Worm (Caenorhabditis elegans) whole organism, L4 larva: ENCODE measurements around the gene txt-10.

Experiments
- F10B5.3 ChIP-seq: sonication (generic microtip); optimal IDR thresholded peaks from 2 replicates; lab custom pipeline; 2016; ENCODE audit warnings: mild to moderate bottlenecking, missing genetic modification characterization, missing compliant biosample characterization
- Y75B8A.6 ChIP-seq: fragments of 200-800 bp; sonication (Bioruptor generic); IDR thresholded peaks from 2 replicates; pipeline ENCODE4 v1.3.6; 2022; ENCODE audit warnings: missing genetic modification reagents, missing genetic modification characterization, missing compliant biosample characterization
- ZK546.5 ChIP-seq, 2 experiments: sonication (generic microtip); optimal IDR thresholded peaks; 2 replicates each; lab custom pipeline; 2017; ENCODE audit warnings: missing biosample characterization in 2 of 2, missing genetic modification characterization in 2 of 2
- aha-1 ChIP-seq: fragments of 150-350 bp; peaks from one replicate; lab custom pipeline; 2014; ENCODE audit warnings: missing biosample characterization, missing genetic modification characterization
- attf-4 ChIP-seq: sonication (generic microtip); optimal IDR thresholded peaks from 3 replicates; lab custom pipeline; 2017; ENCODE audit warnings: missing biosample characterization, missing genetic modification characterization
- cey-2 ChIP-seq: sonication (generic microtip); optimal IDR thresholded peaks from 3 replicates; lab custom pipeline; 2017; ENCODE audit warnings: missing genetic modification characterization, mild to moderate bottlenecking, missing compliant biosample characterization, antibody characterized with exemption, borderline replicate concordance; ENCODE audit not compliant: insufficient read depth
- daf-12 ChIP-seq: fragments of 150-350 bp; optimal IDR thresholded peaks from 2 replicates; lab custom pipeline; 2014; ENCODE audit warnings: missing biosample characterization, missing genetic modification reagents, missing genetic modification characterization
- daf-16 ChIP-seq, 3 experiments: sonication (generic microtip); optimal IDR thresholded peaks; 2 replicates each; lab custom pipeline; 2016 to 2017; ENCODE audit warnings: missing genetic modification characterization in 3 of 3, missing genetic modification reagents in 3 of 3, mild to moderate bottlenecking in 2 of 3, missing compliant biosample characterization in 2 of 3, missing biosample characterization in 1 of 3, moderate library complexity in 1 of 3
- daf-8 ChIP-seq: fragments of 200-800 bp; sonication (Bioruptor generic); IDR thresholded peaks from 2 replicates; pipeline ENCODE4 v1.3.6; 2022; ENCODE audit warnings: missing genetic modification characterization, missing compliant biosample characterization
- dmd-6 ChIP-seq: fragments of 200-800 bp; sonication (Bioruptor generic); IDR thresholded peaks from 2 replicates; pipeline ENCODE4 v1.3.6; 2022; ENCODE audit warnings: missing genetic modification reagents, missing genetic modification characterization, missing compliant biosample characterization
- dmd-9 ChIP-seq: fragments of 200-800 bp; sonication (Bioruptor generic); IDR thresholded peaks from 2 replicates; pipeline ENCODE4 v1.3.6; 2022; ENCODE audit warnings: missing genetic modification reagents, missing genetic modification characterization, missing compliant biosample characterization
- duxl-1 ChIP-seq: sonication (generic microtip); optimal IDR thresholded peaks from 2 replicates; lab custom pipeline; 2016; ENCODE audit warnings: mild to moderate bottlenecking, missing genetic modification characterization, moderate library complexity, missing compliant biosample characterization; ENCODE audit not compliant: poor library complexity
- dve-1 ChIP-seq: sonication (generic microtip); optimal IDR thresholded peaks from 2 replicates; lab custom pipeline; 2017; ENCODE audit warnings: antibody characterized with exemption, mild to moderate bottlenecking, missing genetic modification characterization, missing compliant biosample characterization; ENCODE audit not compliant: insufficient read depth
- fkh-10 ChIP-seq: fragments of 150-350 bp; optimal IDR thresholded peaks from 2 replicates; lab custom pipeline; 2014; ENCODE audit warnings: missing biosample characterization, missing genetic modification reagents, missing genetic modification characterization
- hlh-11 ChIP-seq: fragments of 200-800 bp; sonication (Bioruptor generic); optimal IDR thresholded peaks from 2 replicates; lab custom pipeline; 2018; ENCODE audit warnings: mild to moderate bottlenecking, missing genetic modification characterization, missing compliant biosample characterization
- hmg-1.1 ChIP-seq: fragments of 200-800 bp; sonication (Bioruptor generic); IDR thresholded peaks from 2 replicates; pipeline ENCODE4 v1.3.6; 2022; ENCODE audit warnings: missing genetic modification reagents, missing genetic modification characterization, missing compliant biosample characterization
- lin-29 ChIP-seq: fragments of 200-800 bp; sonication (Bioruptor generic); IDR thresholded peaks from 2 replicates; pipeline ENCODE4 v1.3.6; 2022; ENCODE audit warnings: missing genetic modification reagents, missing genetic modification characterization, missing compliant biosample characterization
- mxl-2 ChIP-seq: fragments of 200-800 bp; sonication (Bioruptor generic); conservative IDR thresholded peaks from 2 replicates; pipeline ENCODE4 v1.3.6; 2022; ENCODE audit warnings: missing genetic modification reagents, missing genetic modification characterization, missing compliant biosample characterization
- mxl-3 ChIP-seq: fragments of 200-800 bp; sonication (Bioruptor generic); optimal IDR thresholded peaks from 2 replicates; lab custom pipeline; 2018; ENCODE audit warnings: mild to moderate bottlenecking, missing genetic modification characterization, missing compliant biosample characterization
- nhr-102 ChIP-seq: sonication (generic microtip); optimal IDR thresholded peaks from 2 replicates; lab custom pipeline; 2016; ENCODE audit warnings: mild to moderate bottlenecking, missing genetic modification characterization, moderate library complexity, missing compliant biosample characterization
- nhr-111 ChIP-seq: fragments of 200-800 bp; sonication (Bioruptor generic); optimal IDR thresholded peaks from 2 replicates; lab custom pipeline; 2018; ENCODE audit warnings: mild to moderate bottlenecking, missing genetic modification characterization, missing compliant biosample characterization
- nhr-237 ChIP-seq: sonication (generic microtip); optimal IDR thresholded peaks from 2 replicates; lab custom pipeline; 2017; ENCODE audit warnings: missing biosample characterization, missing genetic modification characterization
- nhr-28 ChIP-seq: fragments of 150-350 bp; optimal IDR thresholded peaks from 2 replicates; lab custom pipeline; 2014; ENCODE audit warnings: missing biosample characterization, missing genetic modification characterization
- nhr-42 ChIP-seq: fragments of 200-800 bp; sonication (Bioruptor generic); IDR thresholded peaks from 2 replicates; pipeline ENCODE4 v1.3.6; 2022; ENCODE audit warnings: missing genetic modification characterization, missing compliant biosample characterization
- nhr-48 ChIP-seq: sonication (generic microtip); optimal IDR thresholded peaks from 2 replicates; lab custom pipeline; 2016; ENCODE audit warnings: mild to moderate bottlenecking, missing genetic modification characterization, missing compliant biosample characterization
- nhr-77 ChIP-seq: fragments of 150-350 bp; optimal IDR thresholded peaks from 2 replicates; lab custom pipeline; 2014; ENCODE audit warnings: missing biosample characterization, missing genetic modification characterization
- php-3 ChIP-seq: fragments of 200-800 bp; sonication (Bioruptor generic); IDR thresholded peaks from 2 replicates; pipeline ENCODE4 v1.3.6; 2022; ENCODE audit warnings: missing genetic modification reagents, missing genetic modification characterization, missing compliant biosample characterization
- pqm-1 ChIP-seq: sonication (generic microtip); optimal IDR thresholded peaks from 2 replicates; lab custom pipeline; 2017; ENCODE audit warnings: missing biosample characterization, missing genetic modification characterization
- spr-1 ChIP-seq: sonication (generic microtip); optimal IDR thresholded peaks from 2 replicates; lab custom pipeline; 2016; ENCODE audit warnings: mild to moderate bottlenecking, missing genetic modification characterization, missing compliant biosample characterization
- tag-97 ChIP-seq: fragments of 200-800 bp; sonication (Bioruptor generic); IDR thresholded peaks from 2 replicates; pipeline ENCODE4 v1.3.6; 2022; ENCODE audit warnings: missing genetic modification characterization, missing compliant biosample characterization
- unc-62 ChIP-seq, 3 experiments: fragments of 150-350 bp in 1 of 3; sonication (generic microtip); optimal IDR thresholded peaks in 2 of 3; peaks in 1 of 3; 1 replicate in 1 of 3; 2 replicates in 2 of 3; lab custom pipeline; 2014 to 2017; ENCODE audit warnings: missing biosample characterization in 3 of 3, missing genetic modification characterization in 3 of 3, missing genetic modification reagents in 3 of 3, missing genotype in 1 of 3

Gene txt-10

ce11 chrV:10503011-10503410 is 29.6 kb downstream of the txt-10 start, which contains the start of gene C35A5.11:
TSS of gene C35A5.11 (minus strand) at chrV:10503111.
- TF ChIP-seq daf-12 = no peak
- TF ChIP-seq unc-62 (GFP tag; optimal IDR thresholded peaks at IDR 0.05 in 1 of 2; lab: Kevin White, UChicago) = peak in 1 of 2 experiments; percentile 20
- no peak for TF ChIP-seq unc-62 (tag; optimal IDR thresholded peaks at IDR 0.05; lab: Kevin White, UChicago)

ce11 chrV:10501295-10501694 is 31.3 kb downstream of the txt-10 start, which contains the start of gene C35A5.3:
TSS of gene C35A5.3 (minus strand) at chrV:10501395.
- TF ChIP-seq spr-1 (tag; lab: Kevin White, UChicago) (no peak), mxl-2 (no peak), tag-97 (no peak), nhr-48 (tag; lab: Kevin White, UChicago) (no peak)

ce11 chrV:10496733-10497132 is 35.9 kb downstream of the txt-10 start, which contains the start of gene C35A5.4:
TSS of gene C35A5.4 (plus strand) at chrV:10497033.
- TF ChIP-seq unc-62 (GFP tag; optimal IDR thresholded peaks at IDR 0.05 in 1 of 2; lab: Kevin White, UChicago) (peak in 1 of 2 experiments; percentile 28), unc-62 (tag; optimal IDR thresholded peaks at IDR 0.05; lab: Kevin White, UChicago) (no peak), fkh-10 (GFP tag; lab: Kevin White, UChicago) (no peak)

ce11 chrV:10493150-10493549 is 39.5 kb downstream of the txt-10 start, which contains the start of gene ugt-33:
TSS of gene ugt-33 (plus strand) at chrV:10493409.
- TF ChIP-seq nhr-77 (tag; lab: Kevin White, UChicago) = peak; percentile 54
- peak; percentile 74 for TF ChIP-seq pqm-1 (tag; lab: Kevin White, UChicago)
- TF ChIP-seq Y75B8A.6 (GFP tag; lab: Robert Waterston, UW) = no peak
- TF ChIP-seq tag-97 = no peak
- no peak for TF ChIP-seq nhr-237
- peak; percentile 62 for TF ChIP-seq dve-1
- peak; percentile 56 for TF ChIP-seq hlh-11
- TF ChIP-seq nhr-111 (GFP tag; lab: Kevin White, UChicago) = no peak
- no peak for TF ChIP-seq daf-8 (GFP tag; lab: Robert Waterston, UW)
- TF ChIP-seq lin-29 (GFP tag; lab: Robert Waterston, UW) = no peak
- TF ChIP-seq aha-1 (tag; lab: Kevin White, UChicago) = peak; percentile 81
- no peak for TF ChIP-seq cey-2
- TF ChIP-seq nhr-102 (tag; lab: Kevin White, UChicago) = no peak
- no peak for TF ChIP-seq daf-16 (GFP tag; optimal IDR thresholded peaks at IDR 0.05; lab: Kevin White, UChicago)
- peak; percentile 63 for TF ChIP-seq daf-16 (tag; optimal IDR thresholded peaks at IDR 0.05; lab: Kevin White, UChicago)
- TF ChIP-seq dmd-6 (GFP tag; lab: Robert Waterston, UW) = peak; percentile 37; the same call in 1 of the 2 replicates
- TF ChIP-seq php-3 (GFP tag; lab: Robert Waterston, UW) = 0 out of 2 replicates have a peak, but pooled peaks have one; percentile 11
- no peak for TF ChIP-seq duxl-1
- TF ChIP-seq nhr-42 (GFP tag; lab: Robert Waterston, UW) = no peak
- TF ChIP-seq mxl-3 = no peak
- TF ChIP-seq nhr-28 (tag; lab: Kevin White, UChicago) = peak; percentile 97

- TF ChIP-seq attf-4 (tag; lab: Kevin White, UChicago) (no peak), spr-1 (tag; lab: Kevin White, UChicago) (no peak), dmd-9 (GFP tag; lab: Robert Waterston, UW) (no peak), F10B5.3 (tag; lab: Kevin White, UChicago) (no peak), ZK546.5 (tag; optimal IDR thresholded peaks at IDR 0.05; lab: Kevin White, UChicago) (no peak), unc-62 (GFP tag; optimal IDR thresholded peaks at IDR 0.05 in 1 of 2; lab: Kevin White, UChicago) (no peak), unc-62 (tag; optimal IDR thresholded peaks at IDR 0.05; lab: Kevin White, UChicago) (no peak), hmg-1.1 (GFP tag; lab: Robert Waterston, UW) (no peak)
These were observed 41.2 kb downstream of the txt-10 start, which contains the start of gene aqp-5 for ce11 chrV:10491443-10491842. TSS of gene aqp-5 (plus strand) at chrV:10491743.
